Worm (Caenorhabditis elegans) whole organism, mixed stage, embryonic: ENCODE results near the gene ins-5.

ENCODE experiments used
- M03D4.4 ChIP-seq: sonication (generic microtip); optimal IDR thresholded peaks from 2 replicates; lab custom pipeline; 2017; ENCODE audit warnings: mild to moderate bottlenecking, missing genetic modification characterization, missing compliant biosample characterization
- bed-3 ChIP-seq: fragments of 200-800 bp; sonication (Bioruptor generic); optimal IDR thresholded peaks from 3 replicates; lab custom pipeline; 2018; ENCODE audit warnings: mild to moderate bottlenecking, missing genetic modification characterization, moderate library complexity, missing compliant biosample characterization
- blmp-1 ChIP-seq: fragments of 150-350 bp; optimal IDR thresholded peaks from 2 replicates; lab custom pipeline; 2014; ENCODE audit warnings: missing biosample characterization, missing genetic modification characterization
- ceh-39 ChIP-seq: fragments of 150-350 bp; optimal IDR thresholded peaks from 2 replicates; lab custom pipeline; 2014; ENCODE audit warnings: missing biosample characterization, missing genetic modification characterization
- ceh-43 ChIP-seq: fragments of 200-800 bp; sonication (Bioruptor generic); optimal IDR thresholded peaks from 2 replicates; lab custom pipeline; 2018; ENCODE audit warnings: mild to moderate bottlenecking, missing genetic modification characterization, moderate library complexity, missing compliant biosample characterization
- ceh-83 ChIP-seq: fragments of 200-800 bp; sonication (Bioruptor generic); optimal IDR thresholded peaks from 2 replicates; lab custom pipeline; 2018; ENCODE audit warnings: mild to moderate bottlenecking, missing genetic modification characterization, missing compliant biosample characterization
- ces-1 ChIP-seq: fragments of 150-350 bp; optimal IDR thresholded peaks from 2 replicates; lab custom pipeline; 2014; ENCODE audit warnings: missing biosample characterization, missing genetic modification reagents, missing genetic modification characterization
- cnd-1 ChIP-seq: fragments of 200-800 bp; sonication (Bioruptor generic); optimal IDR thresholded peaks from 2 replicates; lab custom pipeline; 2018; ENCODE audit warnings: mild to moderate bottlenecking, missing genetic modification characterization, missing compliant biosample characterization
- drap-1 ChIP-seq: fragments of 200-800 bp; sonication (Bioruptor generic); optimal IDR thresholded peaks from 3 replicates; lab custom pipeline; 2018; ENCODE audit warnings: mild to moderate bottlenecking, missing genetic modification characterization, missing compliant biosample characterization
- elt-1 ChIP-seq: sonication (generic microtip); optimal IDR thresholded peaks from 2 replicates; lab custom pipeline; 2017; ENCODE audit warnings: missing genetic modification characterization, mild to moderate bottlenecking, missing compliant biosample characterization, antibody characterized with exemption, moderate library complexity, borderline replicate concordance; ENCODE audit not compliant: insufficient read depth
- flh-1 ChIP-seq: fragments of 200-800 bp; sonication (Bioruptor generic); optimal IDR thresholded peaks from 2 replicates; lab custom pipeline; 2018; ENCODE audit warnings: mild to moderate bottlenecking, missing genetic modification characterization, moderate library complexity, missing compliant biosample characterization
- ham-2 ChIP-seq: fragments of 200-800 bp; sonication (Bioruptor generic); optimal IDR thresholded peaks from 2 replicates; lab custom pipeline; 2018; ENCODE audit warnings: mild to moderate bottlenecking, missing genetic modification characterization, missing compliant biosample characterization
- hlh-1 ChIP-seq: fragments of 150-350 bp; optimal IDR thresholded peaks from 2 replicates; lab custom pipeline; 2014; ENCODE audit warnings: missing biosample characterization, missing genetic modification reagents, missing genetic modification characterization
- lin-13 ChIP-seq: fragments of 150-350 bp; optimal IDR thresholded peaks from 2 replicates; lab custom pipeline; 2014; ENCODE audit warnings: missing biosample characterization, missing genetic modification characterization
- lin-32 ChIP-seq: fragments of 200-800 bp; sonication (Bioruptor generic); optimal IDR thresholded peaks from 2 replicates; lab custom pipeline; 2018; ENCODE audit warnings: mild to moderate bottlenecking, missing genetic modification characterization, missing compliant biosample characterization
- lsy-2 ChIP-seq: fragments of 150-350 bp; optimal IDR thresholded peaks from 2 replicates; lab custom pipeline; 2014; ENCODE audit warnings: missing biosample characterization, missing genetic modification characterization
- mab-5 ChIP-seq: fragments of 150-350 bp; optimal IDR thresholded peaks from 2 replicates; lab custom pipeline; 2014; ENCODE audit warnings: missing biosample characterization, missing genetic modification characterization
- mls-2 ChIP-seq: sonication (generic microtip); optimal IDR thresholded peaks from 2 replicates; lab custom pipeline; 2016; ENCODE audit warnings: mild to moderate bottlenecking, missing genetic modification characterization, moderate library complexity, missing compliant biosample characterization
- nhr-12 ChIP-seq: fragments of 150-350 bp; optimal IDR thresholded peaks from 2 replicates; lab custom pipeline; 2014; ENCODE audit warnings: missing biosample characterization, missing genetic modification characterization
- nhr-2 ChIP-seq: fragments of 150-350 bp; optimal IDR thresholded peaks from 2 replicates; lab custom pipeline; 2014; ENCODE audit warnings: missing biosample characterization, missing genetic modification characterization
- nhr-237 ChIP-seq: fragments of 150-350 bp; optimal IDR thresholded peaks from 2 replicates; lab custom pipeline; 2014; ENCODE audit warnings: missing biosample characterization, missing genetic modification characterization
- nhr-28 ChIP-seq: fragments of 150-350 bp; optimal IDR thresholded peaks from 2 replicates; lab custom pipeline; 2014; ENCODE audit warnings: missing biosample characterization, missing genetic modification characterization
- nhr-76 ChIP-seq: sonication (generic microtip); optimal IDR thresholded peaks from 2 replicates; lab custom pipeline; 2017; ENCODE audit warnings: missing biosample characterization, missing genetic modification characterization
- pha-4 ChIP-seq: fragments of 150-350 bp; optimal IDR thresholded peaks from 2 replicates; lab custom pipeline; 2018; ENCODE audit warnings: missing biosample characterization, missing genetic modification reagents, missing genetic modification characterization
- sem-2 ChIP-seq: fragments of 200-800 bp; sonication (Bioruptor generic); optimal IDR thresholded peaks from 2 replicates; lab custom pipeline; 2018; ENCODE audit warnings: mild to moderate bottlenecking, missing genetic modification characterization, missing compliant biosample characterization
- snpc-4 ChIP-seq: fragments of 150-350 bp; optimal IDR thresholded peaks from 2 replicates; lab custom pipeline; 2014; ENCODE audit warnings: missing biosample characterization, missing genetic modification characterization
- tbx-8 ChIP-seq: fragments of 200-800 bp; sonication (Bioruptor generic); optimal IDR thresholded peaks from 2 replicates; lab custom pipeline; 2018; ENCODE audit warnings: mild to moderate bottlenecking, missing genetic modification characterization, moderate library complexity, missing compliant biosample characterization
- unc-120 ChIP-seq: sonication (generic microtip); optimal IDR thresholded peaks from 2 replicates; lab custom pipeline; 2017; ENCODE audit warnings: missing genetic modification characterization, missing compliant biosample characterization; ENCODE audit not compliant: poor library complexity, severe bottlenecking
- unc-39 ChIP-seq: fragments of 150-350 bp; optimal IDR thresholded peaks from 2 replicates; lab custom pipeline; 2014; ENCODE audit warnings: missing biosample characterization, missing genetic modification characterization
- unc-62 ChIP-seq: fragments of 150-350 bp; optimal IDR thresholded peaks from 2 replicates; lab custom pipeline; 2014; ENCODE audit warnings: missing biosample characterization, missing genetic modification reagents, missing genetic modification characterization
- zip-8 ChIP-seq: fragments of 150-350 bp; optimal IDR thresholded peaks from 2 replicates; lab custom pipeline; 2014; ENCODE audit warnings: missing biosample characterization, missing genetic modification characterization
- ztf-11 ChIP-seq: fragments of 150-350 bp; optimal IDR thresholded peaks from 2 replicates; lab custom pipeline; 2014; ENCODE audit warnings: missing biosample characterization, missing genetic modification characterization

Gene ins-5

ce11 chrII:5956583-5956982 lies 40.8 kb upstream of the ins-5 start, which contains the start of gene casy-1:
Gene casy-1 (minus strand): TSS chrII:5956683.
- TF ChIP-seq flh-1 (GFP tag; lab: Kevin White, UChicago) (no peak), bed-3 (no peak), elt-1 (tag; lab: Kevin White, UChicago) (no peak), ham-2 (GFP tag; lab: Kevin White, UChicago) (no peak), blmp-1 (no peak), ceh-43 (GFP tag; lab: Kevin White, UChicago) (no peak), ceh-83 (GFP tag; lab: Kevin White, UChicago) (no peak), lsy-2 (no peak), pha-4 (no peak), M03D4.4 (no peak), lin-13 (tag; lab: Kevin White, UChicago) (no peak), mls-2 (no peak), mab-5 (tag; lab: Kevin White, UChicago) (no peak), unc-120 (tag; lab: Kevin White, UChicago) (no peak), tbx-8 (GFP tag; lab: Kevin White, UChicago) (no peak), hlh-1 (tag; lab: Kevin White, UChicago) (no peak), ztf-11 (tag; lab: Kevin White, UChicago) (no peak), nhr-76 (tag; lab: Kevin White, UChicago) (no peak)
- TF ChIP-seq, all 35 proteins: peak for 0

- TF ChIP-seq mab-5 (tag; lab: Kevin White, UChicago): no peak
- no peak for TF ChIP-seq snpc-4
- no peak for TF ChIP-seq ceh-39 (tag; lab: Kevin White, UChicago)
- TF ChIP-seq nhr-76 (tag; lab: Kevin White, UChicago): no peak
- TF ChIP-seq bed-3: no peak
- TF ChIP-seq elt-1 (tag; lab: Kevin White, UChicago): no peak
- no peak for TF ChIP-seq tbx-8 (GFP tag; lab: Kevin White, UChicago)
- TF ChIP-seq mls-2: no peak
- no peak for TF ChIP-seq flh-1 (GFP tag; lab: Kevin White, UChicago)
- no peak for TF ChIP-seq ceh-43 (GFP tag; lab: Kevin White, UChicago)
- TF ChIP-seq unc-62 (GFP tag; lab: Kevin White, UChicago): no peak
- TF ChIP-seq lsy-2: no peak
- TF ChIP-seq sem-2 (GFP tag; lab: Kevin White, UChicago): no peak
- no peak for TF ChIP-seq nhr-237 (tag; lab: Kevin White, UChicago)
- TF ChIP-seq unc-39: no peak
- TF ChIP-seq blmp-1: no peak
- no peak for TF ChIP-seq zip-8 (tag; lab: Kevin White, UChicago)
- no peak for TF ChIP-seq pha-4
- TF ChIP-seq M03D4.4: no peak
- no peak for TF ChIP-seq nhr-28
Measured at ce11 chrII:5957803-5958367, 39.5 kb upstream of the ins-5 start.

ce11 chrII:5959575-5960119 lies 37.7 kb upstream of the ins-5 start:
- TF ChIP-seq ces-1 (peak; percentile 94), ceh-83 (GFP tag; lab: Kevin White, UChicago) (no peak)

ce11 chrII:5961317-5961716 lies 36.0 kb upstream of the ins-5 start, which contains the start of gene B0034.7:
Gene B0034.7 (plus strand): TSS chrII:5961617.
- TF ChIP-seq flh-1 (GFP tag; lab: Kevin White, UChicago): no peak
- TF ChIP-seq mls-2: no peak
- TF ChIP-seq unc-39: no peak
- no peak for TF ChIP-seq zip-8 (tag; lab: Kevin White, UChicago)
- no peak for TF ChIP-seq drap-1 (GFP tag; lab: Kevin White, UChicago)
- no peak for TF ChIP-seq lin-13 (tag; lab: Kevin White, UChicago)
- TF ChIP-seq sem-2 (GFP tag; lab: Kevin White, UChicago): no peak
- TF ChIP-seq blmp-1: no peak
- no peak for TF ChIP-seq lsy-2
- no peak for TF ChIP-seq nhr-2
- TF ChIP-seq cnd-1: no peak
- no peak for TF ChIP-seq bed-3
- TF ChIP-seq nhr-12 (tag; lab: Kevin White, UChicago): no peak
- no peak for TF ChIP-seq ztf-11 (tag; lab: Kevin White, UChicago)
- no peak for TF ChIP-seq lin-32
- no peak for TF ChIP-seq nhr-237 (tag; lab: Kevin White, UChicago)
- TF ChIP-seq mab-5 (tag; lab: Kevin White, UChicago): no peak
- TF ChIP-seq M03D4.4: no peak
- no peak for TF ChIP-seq nhr-28
- TF ChIP-seq unc-62 (GFP tag; lab: Kevin White, UChicago): no peak
